Worm (Caenorhabditis elegans) whole organism, L4/young adult: Measurements from ENCODE around the gene cyy-1.

Experiments
- W03F9.2 ChIP-seq: fragments of 150-350 bp; optimal IDR thresholded peaks from 2 replicates; lab custom pipeline; 2014; ENCODE audit warnings: missing biosample characterization, missing genetic modification characterization
- him-1 ChIP-seq: sonication (generic microtip); optimal IDR thresholded peaks from 2 replicates; lab custom pipeline; 2016; ENCODE audit warnings: missing genotype, missing genetic modification reagents, missing genetic modification characterization, missing compliant biosample characterization

- TF ChIP-seq him-1 (tag; lab: Kevin White, UChicago) (no peak), W03F9.2 (tag; lab: Kevin White, UChicago) (no peak)
Observed at ce11 chrIII:8371595-8372305, 33.9 kb upstream of the cyy-1 start, which contains the start of gene lmbr-1.
